Fruit fly (Drosophila melanogaster): ENCODE measurements around the gene rtp.

DNA sequence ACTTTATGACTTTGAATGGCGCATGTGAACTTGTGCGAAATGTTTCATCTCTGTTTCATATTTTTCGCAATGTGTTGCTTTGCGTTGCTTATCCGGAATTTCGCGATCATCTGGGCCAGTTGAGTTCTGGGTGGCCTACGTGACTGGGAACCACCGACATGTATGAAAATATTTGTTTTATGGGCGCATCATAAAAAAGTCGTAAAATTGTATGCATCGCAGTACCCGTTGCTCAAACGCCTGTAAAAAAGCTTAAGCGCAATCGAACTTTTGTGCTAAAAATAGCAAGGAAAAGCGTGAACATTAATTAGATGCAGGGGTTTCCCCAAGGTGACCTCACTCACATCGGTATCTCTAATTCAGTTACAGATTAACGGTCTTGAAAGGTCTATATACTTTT lies 29.2 kb upstream of the rtp start:
- TF ChIP-seq kay (GFP tag; ENCODE audit: borderline replicate concordance): no peak
- no peak for TF ChIP-seq ovo (GFP tag; optimal IDR thresholded peaks at IDR 0.05)
- TF ChIP-seq CG5204 (GFP tag; optimal IDR thresholded peaks at IDR 0.05): no peak
- no peak for TF ChIP-seq CG7045 (GFP tag; optimal IDR thresholded peaks at IDR 0.05)

Measured in whole organism, adult.